Worm (Caenorhabditis elegans) whole organism, mixed stage, embryonic: ENCODE measurements around the gene clp-9.

Source experiments
- M03D4.4 ChIP-seq: sonication (generic microtip); optimal IDR thresholded peaks from 2 replicates; lab custom pipeline; 2017; ENCODE audit warnings: mild to moderate bottlenecking, missing genetic modification characterization, missing compliant biosample characterization
- bed-3 ChIP-seq: fragments of 200-800 bp; sonication (Bioruptor generic); optimal IDR thresholded peaks from 3 replicates; lab custom pipeline; 2018; ENCODE audit warnings: mild to moderate bottlenecking, missing genetic modification characterization, moderate library complexity, missing compliant biosample characterization
- blmp-1 ChIP-seq: fragments of 150-350 bp; optimal IDR thresholded peaks from 2 replicates; lab custom pipeline; 2014; ENCODE audit warnings: missing biosample characterization, missing genetic modification characterization
- ceh-39 ChIP-seq: fragments of 150-350 bp; optimal IDR thresholded peaks from 2 replicates; lab custom pipeline; 2014; ENCODE audit warnings: missing biosample characterization, missing genetic modification characterization
- ceh-83 ChIP-seq: fragments of 200-800 bp; sonication (Bioruptor generic); optimal IDR thresholded peaks from 2 replicates; lab custom pipeline; 2018; ENCODE audit warnings: mild to moderate bottlenecking, missing genetic modification characterization, missing compliant biosample characterization
- ces-1 ChIP-seq: fragments of 150-350 bp; optimal IDR thresholded peaks from 2 replicates; lab custom pipeline; 2014; ENCODE audit warnings: missing biosample characterization, missing genetic modification reagents, missing genetic modification characterization
- cnd-1 ChIP-seq: fragments of 200-800 bp; sonication (Bioruptor generic); optimal IDR thresholded peaks from 2 replicates; lab custom pipeline; 2018; ENCODE audit warnings: mild to moderate bottlenecking, missing genetic modification characterization, missing compliant biosample characterization
- elt-1 ChIP-seq: sonication (generic microtip); optimal IDR thresholded peaks from 2 replicates; lab custom pipeline; 2017; ENCODE audit warnings: missing genetic modification characterization, mild to moderate bottlenecking, missing compliant biosample characterization, antibody characterized with exemption, moderate library complexity, borderline replicate concordance; ENCODE audit not compliant: insufficient read depth
- elt-3 ChIP-seq: fragments of 150-350 bp; optimal IDR thresholded peaks from 2 replicates; lab custom pipeline; 2014; ENCODE audit warnings: missing biosample characterization, missing genetic modification characterization
- flh-1 ChIP-seq: fragments of 200-800 bp; sonication (Bioruptor generic); optimal IDR thresholded peaks from 2 replicates; lab custom pipeline; 2018; ENCODE audit warnings: mild to moderate bottlenecking, missing genetic modification characterization, moderate library complexity, missing compliant biosample characterization
- ham-2 ChIP-seq: fragments of 200-800 bp; sonication (Bioruptor generic); optimal IDR thresholded peaks from 2 replicates; lab custom pipeline; 2018; ENCODE audit warnings: mild to moderate bottlenecking, missing genetic modification characterization, missing compliant biosample characterization
- lin-13 ChIP-seq: fragments of 150-350 bp; optimal IDR thresholded peaks from 2 replicates; lab custom pipeline; 2014; ENCODE audit warnings: missing biosample characterization, missing genetic modification characterization
- lin-32 ChIP-seq: fragments of 200-800 bp; sonication (Bioruptor generic); optimal IDR thresholded peaks from 2 replicates; lab custom pipeline; 2018; ENCODE audit warnings: mild to moderate bottlenecking, missing genetic modification characterization, missing compliant biosample characterization
- lsy-2 ChIP-seq: fragments of 150-350 bp; optimal IDR thresholded peaks from 2 replicates; lab custom pipeline; 2014; ENCODE audit warnings: missing biosample characterization, missing genetic modification characterization
- mab-5 ChIP-seq: fragments of 150-350 bp; optimal IDR thresholded peaks from 2 replicates; lab custom pipeline; 2014; ENCODE audit warnings: missing biosample characterization, missing genetic modification characterization
- mep-1 ChIP-seq: fragments of 150-350 bp; optimal IDR thresholded peaks from 2 replicates; lab custom pipeline; 2017; ENCODE audit warnings: missing biosample characterization, missing genetic modification reagents, missing genetic modification characterization, inconsistent platforms
- mls-2 ChIP-seq: sonication (generic microtip); optimal IDR thresholded peaks from 2 replicates; lab custom pipeline; 2016; ENCODE audit warnings: mild to moderate bottlenecking, missing genetic modification characterization, moderate library complexity, missing compliant biosample characterization
- nhr-2 ChIP-seq: fragments of 150-350 bp; optimal IDR thresholded peaks from 2 replicates; lab custom pipeline; 2014; ENCODE audit warnings: missing biosample characterization, missing genetic modification characterization
- nhr-28 ChIP-seq: fragments of 150-350 bp; optimal IDR thresholded peaks from 2 replicates; lab custom pipeline; 2014; ENCODE audit warnings: missing biosample characterization, missing genetic modification characterization
- nhr-76 ChIP-seq: sonication (generic microtip); optimal IDR thresholded peaks from 2 replicates; lab custom pipeline; 2017; ENCODE audit warnings: missing biosample characterization, missing genetic modification characterization
- pha-4 ChIP-seq: fragments of 150-350 bp; optimal IDR thresholded peaks from 2 replicates; lab custom pipeline; 2018; ENCODE audit warnings: missing biosample characterization, missing genetic modification reagents, missing genetic modification characterization
- sem-2 ChIP-seq: fragments of 200-800 bp; sonication (Bioruptor generic); optimal IDR thresholded peaks from 2 replicates; lab custom pipeline; 2018; ENCODE audit warnings: mild to moderate bottlenecking, missing genetic modification characterization, missing compliant biosample characterization
- snpc-4 ChIP-seq: fragments of 150-350 bp; optimal IDR thresholded peaks from 2 replicates; lab custom pipeline; 2014; ENCODE audit warnings: missing biosample characterization, missing genetic modification characterization
- sptf-1 ChIP-seq: sonication (generic microtip); optimal IDR thresholded peaks from 2 replicates; lab custom pipeline; 2017; ENCODE audit warnings: mild to moderate bottlenecking, missing genetic modification characterization, moderate library complexity, missing compliant biosample characterization
- unc-39 ChIP-seq: fragments of 150-350 bp; optimal IDR thresholded peaks from 2 replicates; lab custom pipeline; 2014; ENCODE audit warnings: missing biosample characterization, missing genetic modification characterization
- unc-62 ChIP-seq: fragments of 150-350 bp; optimal IDR thresholded peaks from 2 replicates; lab custom pipeline; 2014; ENCODE audit warnings: missing biosample characterization, missing genetic modification reagents, missing genetic modification characterization
- zip-8 ChIP-seq: fragments of 150-350 bp; optimal IDR thresholded peaks from 2 replicates; lab custom pipeline; 2014; ENCODE audit warnings: missing biosample characterization, missing genetic modification characterization

clp-9 gene

DNA sequence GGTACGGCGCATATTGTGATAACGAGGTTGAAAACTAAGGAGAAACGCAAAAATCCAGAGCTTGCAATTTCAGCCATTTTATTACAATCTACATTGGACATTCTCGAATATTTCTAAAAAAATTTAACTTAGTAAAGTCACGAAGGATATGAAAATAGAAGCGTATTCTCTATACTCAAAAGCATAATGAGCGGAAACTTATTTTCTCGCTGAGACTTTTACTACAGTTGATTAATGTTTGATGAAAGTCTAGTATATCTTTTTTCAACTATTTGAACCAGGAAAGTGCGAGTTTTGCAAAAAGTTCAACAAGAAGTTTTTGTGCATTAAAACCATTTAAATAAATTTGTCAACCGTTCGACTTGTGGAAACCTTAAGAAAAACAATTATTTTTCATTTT lies 14.4 kb downstream of the clp-9 start, which contains the start of gene srab-18:
Gene srab-18 (minus strand): TSS at position 101 of the 400 bp plus-strand sequence.
- TF ChIP-seq nhr-2 (tag; lab: Kevin White, UChicago) (no peak), sem-2 (no peak), bed-3 (no peak), ceh-83 (GFP tag; lab: Kevin White, UChicago) (no peak), lin-13 (tag; lab: Kevin White, UChicago) (no peak), unc-62 (GFP tag; lab: Kevin White, UChicago) (no peak), mab-5 (no peak), nhr-28 (tag; lab: Kevin White, UChicago) (no peak), ceh-39 (tag; lab: Kevin White, UChicago) (no peak)

DNA sequence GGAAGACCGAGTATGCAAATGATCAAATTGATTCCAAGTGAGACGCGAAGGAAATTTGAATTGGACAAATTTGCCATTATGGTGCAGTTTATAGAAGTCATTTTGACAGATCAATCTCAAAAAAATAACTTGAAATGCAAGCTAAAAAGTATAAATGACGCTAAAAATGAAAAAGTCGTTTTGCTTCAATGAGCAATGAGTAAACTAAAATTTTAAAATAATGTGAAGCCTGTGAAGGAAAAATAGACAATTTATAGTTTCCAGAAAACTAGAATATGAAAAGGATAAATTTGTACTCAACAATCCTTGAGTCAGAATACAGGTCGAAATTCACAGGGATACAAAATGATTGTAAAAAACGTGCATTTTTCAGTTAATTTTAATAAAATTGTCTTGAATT lies 17.5 kb downstream of the clp-9 start, which contains the start of gene srab-17:
Gene srab-17 (minus strand): TSS at position 101 of the 400 bp plus-strand sequence.
- TF ChIP-seq sem-2 (no peak), unc-39 (tag; lab: Kevin White, UChicago) (no peak), ceh-83 (GFP tag; lab: Kevin White, UChicago) (no peak), mls-2 (tag; lab: Kevin White, UChicago) (no peak), ham-2 (GFP tag; lab: Kevin White, UChicago) (no peak), lin-13 (tag; lab: Kevin White, UChicago) (no peak)

DNA sequence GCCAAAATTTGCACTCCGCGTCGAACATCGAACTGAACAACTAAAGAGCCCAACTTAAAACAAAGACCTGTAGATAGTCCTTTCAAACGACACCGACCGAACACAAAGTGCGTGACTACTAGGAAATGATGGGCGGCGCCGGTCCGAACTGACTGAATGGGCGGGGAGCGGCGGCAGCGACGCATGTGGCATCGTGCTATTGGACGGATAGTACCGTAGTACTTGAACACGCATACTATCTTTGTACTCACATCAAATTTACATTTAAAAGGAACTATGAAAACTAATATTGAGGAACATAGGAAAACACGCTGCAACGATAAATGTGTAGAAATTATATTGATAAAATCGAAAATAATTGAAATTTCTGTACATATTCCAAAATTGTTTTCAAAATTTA lies 25.4 kb downstream of the clp-9 start:
- no peak for TF ChIP-seq mep-1 (tag; lab: Kevin White, UChicago)
- TF ChIP-seq lsy-2 = peak; percentile 67

ce11 chrV:9859863-9860262 lies 25.9 kb downstream of the clp-9 start, which contains the start of gene lsy-12:
Gene lsy-12 (minus strand): TSS chrV:9859963.
- TF ChIP-seq mls-2 (tag; lab: Kevin White, UChicago) (no peak), blmp-1 (tag; lab: Kevin White, UChicago) (no peak), flh-1 (GFP tag; lab: Kevin White, UChicago) (no peak), ces-1 (GFP tag; lab: Kevin White, UChicago) (no peak), ceh-39 (tag; lab: Kevin White, UChicago) (no peak), elt-1 (no peak), bed-3 (no peak), ham-2 (GFP tag; lab: Kevin White, UChicago) (no peak), nhr-2 (tag; lab: Kevin White, UChicago) (no peak), cnd-1 (tag; lab: Kevin White, UChicago) (no peak), snpc-4 (no peak), nhr-76 (tag; lab: Kevin White, UChicago) (no peak), lin-13 (tag; lab: Kevin White, UChicago) (no peak), sptf-1 (tag; lab: Kevin White, UChicago) (no peak), lin-32 (GFP tag; lab: Kevin White, UChicago) (no peak)

DNA sequence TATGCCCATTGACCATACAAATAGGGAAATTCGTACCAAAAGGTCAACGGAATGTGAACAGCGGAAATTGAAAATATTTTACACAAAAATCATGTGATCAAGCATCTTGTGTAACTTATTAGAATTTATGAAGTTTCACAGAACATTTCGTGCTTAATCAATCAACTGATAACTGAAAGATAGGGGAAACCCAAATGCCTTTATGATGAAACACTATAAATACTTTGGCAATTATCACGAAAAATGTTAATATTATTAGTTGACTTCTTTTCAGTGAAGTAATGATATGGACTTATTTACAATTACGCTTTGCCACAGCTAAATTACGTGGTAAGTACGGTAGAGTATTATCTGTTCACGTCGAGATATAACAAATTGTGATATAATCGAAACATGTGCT lies 28.8 kb downstream of the clp-9 start:
- TF ChIP-seq flh-1 (GFP tag; lab: Kevin White, UChicago) (no peak), mab-5 (no peak), zip-8 (tag; lab: Kevin White, UChicago) (no peak), nhr-28 (tag; lab: Kevin White, UChicago) (no peak), unc-39 (tag; lab: Kevin White, UChicago) (no peak), lsy-2 (no peak), bed-3 (no peak), blmp-1 (tag; lab: Kevin White, UChicago) (no peak), pha-4 (tag; lab: Kevin White, UChicago) (no peak), unc-62 (GFP tag; lab: Kevin White, UChicago) (no peak), mls-2 (tag; lab: Kevin White, UChicago) (no peak), nhr-76 (tag; lab: Kevin White, UChicago) (no peak), elt-3 (no peak)

DNA sequence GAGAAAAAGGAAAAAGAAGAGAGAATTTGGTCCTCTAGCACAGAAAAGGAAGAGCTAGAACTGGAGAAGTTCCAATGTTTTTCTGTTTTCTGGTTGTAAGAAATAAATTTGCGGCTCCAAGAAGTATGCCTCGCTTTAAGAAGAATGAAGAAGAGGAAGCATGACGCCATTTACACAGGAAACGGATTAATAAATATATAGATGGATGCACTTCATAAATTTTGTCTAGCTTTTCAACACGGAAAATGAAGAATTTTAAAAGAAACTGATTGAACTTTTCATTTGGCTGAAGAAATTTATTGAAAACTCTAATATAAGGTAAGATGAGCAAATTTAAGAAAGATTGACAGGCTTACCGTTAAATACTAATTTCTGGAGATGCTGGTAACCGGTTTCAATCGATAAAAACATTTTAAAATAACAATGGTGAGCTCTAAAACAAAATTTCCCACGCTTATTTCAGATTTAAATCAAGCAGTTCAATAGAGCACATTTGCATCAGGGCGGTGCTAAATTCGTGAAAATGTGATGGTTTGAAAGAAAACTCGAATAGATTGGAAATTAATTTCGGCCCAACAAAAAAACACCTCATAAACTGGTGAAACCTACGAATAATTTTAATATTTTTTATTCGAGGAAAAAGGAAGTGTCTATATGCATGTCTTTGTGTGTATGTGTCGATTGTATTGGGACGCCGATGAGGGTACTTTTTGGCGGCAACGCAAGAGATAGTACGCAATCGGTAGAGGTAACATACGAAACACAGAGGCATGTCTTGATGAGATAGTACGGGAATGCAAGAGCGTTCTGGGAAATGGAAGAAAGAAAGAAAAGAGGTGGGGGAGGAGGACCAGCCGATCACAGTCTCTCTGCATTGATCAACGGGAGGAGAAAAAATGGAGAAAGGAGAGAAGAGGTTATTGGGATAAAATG lies 29.6 kb downstream of the clp-9 start:
- TF ChIP-seq snpc-4 (no peak), mls-2 (tag; lab: Kevin White, UChicago) (peak; percentile 12), ces-1 (GFP tag; lab: Kevin White, UChicago) (peak; percentile 26), M03D4.4 (tag; lab: Kevin White, UChicago) (peak; percentile 19), ceh-39 (tag; lab: Kevin White, UChicago) (peak; percentile 49), mep-1 (tag; lab: Kevin White, UChicago) (peak; percentile 2), lsy-2 (peak; percentile 19), cnd-1 (tag; lab: Kevin White, UChicago) (no peak), sptf-1 (tag; lab: Kevin White, UChicago) (no peak)
